Worm (Caenorhabditis elegans): Measurements from ENCODE around the gene tag-340.

DNA sequence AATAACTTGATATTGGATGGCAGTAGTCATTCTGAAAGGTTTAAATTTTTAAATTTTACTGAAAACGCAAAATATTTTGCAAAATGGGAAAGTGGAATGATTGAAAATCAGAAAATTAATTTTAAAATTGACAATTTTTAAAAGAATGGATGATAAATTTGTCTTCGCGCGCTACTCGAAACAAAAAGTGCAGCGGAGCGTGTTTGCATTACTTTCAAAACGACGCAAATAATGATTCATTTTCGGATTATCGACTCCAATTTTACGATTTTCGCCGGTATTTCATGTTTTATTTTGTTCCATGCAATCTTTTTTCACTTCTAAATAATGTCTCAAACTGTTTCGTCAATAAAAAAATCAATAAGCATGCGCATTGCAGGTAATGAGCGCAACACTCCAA lies 22.0 kb upstream of the tag-340 start, which contains the start of the genes tost-1 and arx-6:
- no peak for TF ChIP-seq ama-1 (optimal IDR thresholded peaks at IDR 0.05)
- TF ChIP-seq pqm-1 (tag; optimal IDR thresholded peaks at IDR 0.05), result no peak
- TF ChIP-seq unc-3 (GFP tag; conservative IDR thresholded peaks at IDR 0.05), result no peak
- no peak for TF ChIP-seq unc-3 (tag; optimal IDR thresholded peaks at IDR 0.05)
- TF ChIP-seq nhr-11 (tag; optimal IDR thresholded peaks at IDR 0.05), result no peak
- no peak for TF ChIP-seq lin-11 (tag; optimal IDR thresholded peaks at IDR 0.05)
- TF ChIP-seq ceh-31 (tag; optimal IDR thresholded peaks at IDR 0.05), result no peak
- no peak for TF ChIP-seq dmd-4 (tag; optimal IDR thresholded peaks at IDR 0.05; ENCODE audit: borderline replicate concordance)
- no peak for TF ChIP-seq pax-1 (tag; optimal IDR thresholded peaks at IDR 0.05)
- no peak for TF ChIP-seq nhr-232 (tag; optimal IDR thresholded peaks at IDR 0.05)
- no peak for TF ChIP-seq F13H6.1 (tag; optimal IDR thresholded peaks at IDR 0.05)
- TF ChIP-seq C38D4.7 (GFP tag; optimal IDR thresholded peaks at IDR 0.05), result no peak
- no peak for TF ChIP-seq K09A11.1 (tag; optimal IDR thresholded peaks at IDR 0.05; ENCODE audit: insufficient read depth)
- TF ChIP-seq zip-5 (tag; optimal IDR thresholded peaks at IDR 0.05), result no peak
